Worm (Caenorhabditis elegans) whole organism, dauer: ENCODE measurements around the gene Y111B2A.1.

ENCODE experiments used
- unc-62 ChIP-seq: sonication (generic microtip); optimal IDR thresholded peaks from 2 replicates; lab custom pipeline; 2017; ENCODE audit warnings: missing biosample characterization, missing genetic modification reagents, missing genetic modification characterization

Gene Y111B2A.1

ce11 chrIII:12495594-12496096, at the start of gene Y111B2A.1, which contains the start of gene Y111B2A.2:
TSS of gene Y111B2A.1 (minus strand) at chrIII:12495644.
TSS of gene Y111B2A.2 (plus strand) at chrIII:12496086.
- no peak for TF ChIP-seq unc-62 (GFP tag; lab: Kevin White, UChicago)

ce11 chrIII:12542656-12543055, 47.2 kb upstream of the Y111B2A.1 start:
- no peak for TF ChIP-seq unc-62 (GFP tag; lab: Kevin White, UChicago)

- TF ChIP-seq unc-62 (GFP tag; lab: Kevin White, UChicago) = no peak
Observed at ce11 chrIII:12540411-12540810, 45.0 kb upstream of the Y111B2A.1 start.

- TF ChIP-seq unc-62 (GFP tag; lab: Kevin White, UChicago) = no peak
Observed at ce11 chrIII:12537239-12537845, 41.9 kb upstream of the Y111B2A.1 start.

ce11 chrIII:12533900-12534299, 38.5 kb upstream of the Y111B2A.1 start:
- TF ChIP-seq unc-62 (GFP tag; lab: Kevin White, UChicago) = no peak

- TF ChIP-seq unc-62 (GFP tag; lab: Kevin White, UChicago) = no peak
Observed at ce11 chrIII:12528029-12528428, 32.6 kb upstream of the Y111B2A.1 start.

- no peak for TF ChIP-seq unc-62 (GFP tag; lab: Kevin White, UChicago)
Observed at ce11 chrIII:12517674-12518073, 22.2 kb upstream of the Y111B2A.1 start.

ce11 chrIII:12510505-12510904, 15.1 kb upstream of the Y111B2A.1 start:
- TF ChIP-seq unc-62 (GFP tag; lab: Kevin White, UChicago) = no peak

ce11 chrIII:12499245-12499644, 3.8 kb upstream of the Y111B2A.1 start, which contains the start of gene sql-1:
TSS of gene sql-1 (plus strand) at chrIII:12499557.
- no peak for TF ChIP-seq unc-62 (GFP tag; lab: Kevin White, UChicago)

ce11 chrIII:12496449-12496848, 1.0 kb upstream of the Y111B2A.1 start, which contains the start of gene herd-1:
TSS of gene herd-1 (plus strand) at chrIII:12496538.
- no peak for TF ChIP-seq unc-62 (GFP tag; lab: Kevin White, UChicago)

ce11 chrIII:12491984-12492383, 3.5 kb downstream of the Y111B2A.1 start, which contains the start of gene Y49E10.25:
TSS of gene Y49E10.25 (minus strand) at chrIII:12492084.
- TF ChIP-seq unc-62 (GFP tag; lab: Kevin White, UChicago) = no peak

ce11 chrIII:12484432-12484831, 11.0 kb downstream of the Y111B2A.1 start, which contains the start of gene arrd-16:
TSS of gene arrd-16 (plus strand) at chrIII:12484732.
- TF ChIP-seq unc-62 (GFP tag; lab: Kevin White, UChicago) = no peak

- no peak for TF ChIP-seq unc-62 (GFP tag; lab: Kevin White, UChicago)
Observed at ce11 chrIII:12472497-12472896, 22.9 kb downstream of the Y111B2A.1 start, which contains the start of gene cccp-1. TSS of gene cccp-1 (plus strand) at chrIII:12472873.

- TF ChIP-seq unc-62 (GFP tag; lab: Kevin White, UChicago) = no peak
Observed at ce11 chrIII:12470589-12470988, 24.9 kb downstream of the Y111B2A.1 start.

ce11 chrIII:12469800-12470199, 25.6 kb downstream of the Y111B2A.1 start:
- TF ChIP-seq unc-62 (GFP tag; lab: Kevin White, UChicago) = no peak

- TF ChIP-seq unc-62 (GFP tag; lab: Kevin White, UChicago) = no peak
Observed at ce11 chrIII:12468869-12469268, 26.6 kb downstream of the Y111B2A.1 start, which contains the start of gene Y49E10.29. TSS of gene Y49E10.29 (plus strand) at chrIII:12469169.

ce11 chrIII:12466310-12466709, 29.1 kb downstream of the Y111B2A.1 start, which contains the start of gene pstk-1:
TSS of gene pstk-1 (plus strand) at chrIII:12466610.
- TF ChIP-seq unc-62 (GFP tag; lab: Kevin White, UChicago) = no peak
